Fruit fly (Drosophila melanogaster) whole organism: Measurements from ENCODE around the gene rdx.

ENCODE experiments used
- CG8478 ChIP-seq: fragments of >200 bp; optimal IDR thresholded peaks from 2 replicates; lab custom pipeline; 2018; ENCODE audit warnings: inconsistent platforms
- EcR ChIP-seq, 2 experiments: fragments of >200 bp; optimal IDR thresholded peaks; 2 replicates each; lab custom pipeline; 2017; ENCODE audit warnings: missing biosample characterization in 2 of 2, missing genetic modification characterization in 2 of 2, missing genetic modification reagents in 2 of 2
- pan ChIP-seq: fragments of >200 bp; optimal IDR thresholded peaks from 2 replicates; lab custom pipeline; 2017

DNA sequence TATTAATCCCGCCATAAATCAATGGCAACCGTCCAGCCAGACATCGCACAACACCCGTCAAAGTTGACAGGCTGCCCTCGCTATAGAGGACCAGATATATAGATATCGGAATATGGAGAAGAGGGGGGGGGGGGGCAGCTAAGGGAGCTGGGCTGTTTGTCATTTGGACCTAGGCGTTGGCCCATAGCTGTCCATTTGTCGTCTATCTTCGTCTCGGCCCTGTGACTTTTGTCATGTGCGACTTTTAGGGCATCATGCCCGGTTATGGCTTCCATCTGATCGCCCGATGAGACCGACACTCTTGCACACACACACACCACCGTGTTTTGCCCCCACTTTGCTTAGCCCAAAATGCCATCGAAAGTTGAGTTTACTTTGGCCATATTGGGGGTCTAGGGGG is 34.1 kb downstream of the rdx start:
- no peak for TF ChIP-seq EcR (GFP tag; optimal IDR thresholded peaks at IDR 0.05; lab: Kevin White, UChicago)
- TF ChIP-seq pan, result no peak
- no peak for TF ChIP-seq CG8478 (lab: Kevin White, UChicago)
